Worm (Caenorhabditis elegans): ENCODE results near the gene R03H10.5.
"Not testable (repeated sequence)": the region's sequence is repeated elsewhere in the genome, so short reads cannot be mapped to it uniquely, and the experiment has no call there.

R03H10.5 gene

DNA sequence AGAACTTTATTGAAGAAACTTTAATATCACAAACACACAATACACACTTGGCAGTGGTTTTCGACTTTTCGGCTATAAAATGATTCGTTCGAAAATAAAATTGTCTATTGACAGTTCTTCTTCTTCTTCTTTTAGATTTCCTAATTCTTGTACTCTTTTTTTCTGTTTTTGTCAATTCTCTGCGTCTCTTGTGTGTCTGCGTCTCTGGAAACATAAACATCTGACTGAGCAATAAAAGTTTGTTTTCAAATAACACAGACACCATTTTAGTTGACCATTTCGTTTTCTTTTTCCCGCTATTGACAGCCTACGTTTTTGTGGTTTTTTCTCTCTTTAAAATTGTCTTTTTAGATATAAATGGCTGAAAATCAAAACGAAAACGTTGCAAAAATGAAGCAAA is 9.5 kb upstream of the R03H10.5 start, which contains the start of gene R03H10.1:
Gene R03H10.1 (plus strand): TSS at position 352 of the 400 bp plus-strand sequence.
- TF ChIP-seq nhr-85 (tag): peak; percentile 25
- peak in 1 of 2 experiments; percentile 4 for TF ChIP-seq efl-1 (optimal IDR thresholded peaks at IDR 0.05)
- no peak for TF ChIP-seq efl-1 (GFP tag; optimal IDR thresholded peaks at IDR 0.05 in 1 of 2)
- no peak for TF ChIP-seq ceh-82 (tag; optimal IDR thresholded peaks at IDR 0.05)
- TF ChIP-seq lsy-2 (tag; optimal IDR thresholded peaks at IDR 0.05): peak in 1 of 2 experiments; percentile 29
- no peak for TF ChIP-seq C16A3.4 (tag; optimal IDR thresholded peaks at IDR 0.05)
- TF ChIP-seq lin-14 (GFP tag; optimal IDR thresholded peaks at IDR 0.05): peak; percentile 60

DNA sequence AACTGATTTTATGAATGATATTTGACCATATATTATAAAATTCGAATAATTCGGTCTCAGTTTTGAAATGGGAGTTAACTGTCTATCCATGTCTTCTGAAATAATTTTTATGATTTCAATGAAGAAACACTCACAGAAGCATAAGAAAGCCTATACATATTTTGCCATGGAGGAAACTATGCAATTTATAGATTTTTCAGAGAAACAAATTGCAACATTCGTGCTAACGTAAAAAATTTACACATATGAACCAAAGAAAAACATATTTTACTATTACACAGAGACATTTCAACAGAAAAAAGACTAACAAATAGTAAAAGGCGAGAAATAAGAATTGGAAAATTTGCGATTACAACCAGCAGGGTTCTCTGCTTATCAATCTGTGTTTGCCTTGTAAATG is 8.4 kb upstream of the R03H10.5 start, which contains the start of gene R03H10.7:
Gene R03H10.7 (minus strand): TSS at position 101 of the 400 bp plus-strand sequence.
- TF ChIP-seq nhr-85 (tag) (peak; percentile 7), nhr-71 (tag; optimal IDR thresholded peaks at IDR 0.05) (no peak), elt-2 (tag; optimal IDR thresholded peaks at IDR 0.05) (peak; percentile 13)

DNA sequence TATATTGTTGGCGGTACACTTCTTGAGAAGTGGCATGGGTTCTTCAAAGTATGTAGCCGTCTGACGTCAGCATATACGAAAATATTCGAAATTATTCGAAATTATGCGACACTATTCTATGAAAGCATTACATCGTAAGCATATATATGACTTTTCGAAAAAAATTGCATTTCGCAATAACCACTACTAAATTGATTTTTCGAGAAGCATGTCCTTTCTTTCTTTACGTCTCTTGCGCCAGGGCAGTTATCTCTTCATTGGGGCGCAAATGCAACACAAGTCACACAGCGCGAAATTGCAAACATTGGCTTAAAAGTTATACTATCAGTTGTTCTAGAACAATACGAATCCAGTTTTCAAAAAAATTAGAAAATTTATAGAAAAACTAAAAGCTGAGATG is 3.4 kb upstream of the R03H10.5 start:
- TF ChIP-seq snu-23 (GFP tag; optimal IDR thresholded peaks at IDR 0.05): no peak
- no peak for TF ChIP-seq nhr-47 (tag; optimal IDR thresholded peaks at IDR 0.05)
- TF ChIP-seq nhr-85 (tag): peak; percentile 51
- no peak for TF ChIP-seq lsy-2 (tag; optimal IDR thresholded peaks at IDR 0.05)
- TF ChIP-seq dpl-1 (GFP tag; optimal IDR thresholded peaks at IDR 0.05): peak in 1 of 3 experiments; percentile 14
- TF ChIP-seq hlh-17 (GFP tag; optimal IDR thresholded peaks at IDR 0.05; ENCODE audit: borderline replicate concordance): no peak
- peak in 1 of 2 experiments; percentile 30 for TF ChIP-seq efl-1 (optimal IDR thresholded peaks at IDR 0.05)
- TF ChIP-seq efl-1 (GFP tag; optimal IDR thresholded peaks at IDR 0.05 in 1 of 2): peak in 1 of 2 experiments; percentile 55
- TF ChIP-seq fos-1 (tag; optimal IDR thresholded peaks at IDR 0.05): no peak
- peak in 1 of 2 experiments; percentile 13 for TF ChIP-seq lin-35 (GFP tag; optimal IDR thresholded peaks at IDR 0.05)
- no peak for TF ChIP-seq fkh-8 (tag; optimal IDR thresholded peaks at IDR 0.05)
- peak; percentile 50 for TF ChIP-seq zip-4 (GFP tag; optimal IDR thresholded peaks at IDR 0.05)

DNA sequence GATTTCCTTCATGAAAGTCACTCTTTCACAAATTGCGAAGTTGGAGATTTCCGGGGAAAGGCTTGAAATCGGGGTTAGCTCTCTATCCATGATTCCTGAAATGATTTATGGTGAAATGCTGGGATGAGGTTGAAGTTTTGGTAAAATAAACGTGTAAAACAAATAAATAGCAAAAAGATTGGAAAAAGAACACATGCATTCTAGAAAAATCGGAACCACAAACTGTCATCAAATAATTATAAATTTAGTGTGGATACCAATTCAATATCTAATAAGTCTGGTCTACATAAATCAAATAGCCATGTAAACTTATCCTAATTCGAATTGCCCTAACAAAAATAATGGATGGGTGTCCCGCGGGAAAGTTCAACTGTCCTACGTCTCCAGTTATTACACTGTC is 3.0 kb upstream of the R03H10.5 start, which contains the start of gene R03H10.6:
Gene R03H10.6 (minus strand): TSS at position 101 of the 400 bp plus-strand sequence.
- no peak for TF ChIP-seq nhr-77 (tag; optimal IDR thresholded peaks at IDR 0.05)
- TF ChIP-seq mep-1 (tag; optimal IDR thresholded peaks at IDR 0.05): no peak
- TF ChIP-seq nhr-84 (tag; optimal IDR thresholded peaks at IDR 0.05): no peak
- no peak for TF ChIP-seq ceh-8 (GFP tag; optimal IDR thresholded peaks at IDR 0.05)
- TF ChIP-seq ces-1 (GFP tag; optimal IDR thresholded peaks at IDR 0.05): no peak
- TF ChIP-seq tlp-1 (tag; optimal IDR thresholded peaks at IDR 0.05): no peak
- TF ChIP-seq C16A3.4 (tag; optimal IDR thresholded peaks at IDR 0.05): no peak

DNA sequence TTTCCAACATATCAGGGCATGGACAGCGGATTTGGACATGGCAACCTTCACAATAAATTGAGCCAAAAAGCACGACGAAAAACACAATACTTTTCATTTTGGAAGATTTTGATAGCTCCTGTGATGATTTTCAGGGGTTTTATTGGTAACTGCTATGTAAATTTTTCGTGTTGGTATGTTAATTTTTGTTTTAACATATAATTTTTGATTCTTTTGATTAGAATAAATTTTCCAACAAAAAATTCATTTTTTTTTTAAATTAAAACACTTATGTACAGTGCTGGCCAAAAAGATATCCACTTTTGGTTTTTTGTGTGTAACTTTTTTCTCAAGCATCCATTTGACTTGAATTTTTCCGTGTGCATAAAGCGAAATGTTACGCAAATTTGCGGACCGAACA is 2.0 kb downstream of the R03H10.5 start, which contains the start of gene R03H10.4:
Gene R03H10.4 (minus strand): TSS at position 101 of the 400 bp plus-strand sequence.
- TF ChIP-seq sup-37 (GFP tag; optimal IDR thresholded peaks at IDR 0.05); lin-14 (GFP tag; optimal IDR thresholded peaks at IDR 0.05); ceh-82 (tag; optimal IDR thresholded peaks at IDR 0.05): not testable (repeated sequence)

DNA sequence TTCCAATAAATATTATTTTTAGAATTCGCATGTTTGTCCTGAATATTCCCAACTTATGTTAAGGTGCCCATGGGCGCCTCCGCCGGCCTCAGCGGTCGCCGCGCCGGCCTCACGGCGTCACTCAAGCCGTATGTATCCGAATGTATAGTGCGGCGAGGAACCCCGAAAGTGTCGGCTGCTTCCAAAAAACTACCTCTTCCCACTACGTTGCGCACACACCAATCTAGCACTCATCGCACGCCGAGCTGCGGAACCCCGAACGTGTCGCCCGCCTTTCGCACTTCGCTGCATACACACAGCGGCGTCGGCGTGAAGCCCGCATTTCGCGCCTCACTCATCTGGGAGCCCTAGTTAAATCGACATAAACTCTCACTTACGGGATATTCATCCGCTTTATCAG is 2.6 kb downstream of the R03H10.5 start:
- no peak for TF ChIP-seq nhr-11 (tag; optimal IDR thresholded peaks at IDR 0.05)
- no peak for TF ChIP-seq ces-1 (GFP tag; optimal IDR thresholded peaks at IDR 0.05)
- TF ChIP-seq isw-1 (GFP tag; IDR thresholded peaks at IDR 0.05): no peak
- no peak for TF ChIP-seq hlh-4 (tag; optimal IDR thresholded peaks at IDR 0.05)
- no peak for TF ChIP-seq zag-1 (tag; optimal IDR thresholded peaks at IDR 0.05)
- TF ChIP-seq nhr-47 (tag; optimal IDR thresholded peaks at IDR 0.05): no peak
- no peak for TF ChIP-seq unc-130 (tag; optimal IDR thresholded peaks at IDR 0.05)
- TF ChIP-seq pag-3 (tag; optimal IDR thresholded peaks at IDR 0.05; ENCODE audit: borderline replicate concordance, insufficient read depth): no peak
- no peak for TF ChIP-seq nhr-76 (tag; optimal IDR thresholded peaks at IDR 0.05)
- TF ChIP-seq mab-9 (GFP tag; IDR thresholded peaks at IDR 0.05): no peak
- no peak for TF ChIP-seq F16B12.6 (tag; optimal IDR thresholded peaks at IDR 0.05)

Data from whole organism, L1 larva.